Worm (Caenorhabditis elegans): Measurements from ENCODE around the gene ykt-6.

The ykt-6 gene

ce11 chrIII:7238727-7239126, 48.7 kb downstream of the ykt-6 start, which contains the start of gene pars-1:
pars-1 (plus strand) TSS chrIII:7239027.
- no peak for TF ChIP-seq F13C5.2 (tag; optimal IDR thresholded peaks at IDR 0.05)
- TF ChIP-seq ceh-36 (tag; optimal IDR thresholded peaks at IDR 0.05): no peak
- no peak for TF ChIP-seq tbx-11 (GFP tag; IDR thresholded peaks at IDR 0.05)
- no peak for TF ChIP-seq pes-1 (GFP tag; IDR thresholded peaks at IDR 0.05)
- no peak for TF ChIP-seq aly-1 (tag; optimal IDR thresholded peaks at IDR 0.05)
- TF ChIP-seq scrt-1 (GFP tag; IDR thresholded peaks at IDR 0.05): no peak
